Worm (Caenorhabditis elegans) whole organism, L3 larva: ENCODE results near the gene nspg-7.2.

Experiments used
- R02D3.7 ChIP-seq: fragments of 150-350 bp; optimal IDR thresholded peaks from 2 replicates; lab custom pipeline; 2014; ENCODE audit warnings: missing biosample characterization, missing genetic modification characterization
- ZK546.5 ChIP-seq: sonication (generic microtip); optimal IDR thresholded peaks from 2 replicates; lab custom pipeline; 2017; ENCODE audit warnings: missing biosample characterization, missing genetic modification characterization
- aly-2 ChIP-seq: fragments of 150-350 bp; optimal IDR thresholded peaks from 2 replicates; lab custom pipeline; 2014; ENCODE audit warnings: missing biosample characterization, missing genetic modification characterization
- ama-1 ChIP-seq: fragments of 150-350 bp; optimal IDR thresholded peaks from 2 replicates; lab custom pipeline; 2018
- ceh-16 ChIP-seq: sonication (generic microtip); optimal IDR thresholded peaks from 2 replicates; lab custom pipeline; 2017; ENCODE audit warnings: missing biosample characterization, missing genetic modification characterization
- ceh-28 ChIP-seq: fragments of 150-350 bp; optimal IDR thresholded peaks from 2 replicates; lab custom pipeline; 2014; ENCODE audit warnings: missing biosample characterization, missing genetic modification reagents, missing genetic modification characterization
- ceh-82 ChIP-seq: fragments of 150-350 bp; optimal IDR thresholded peaks from 2 replicates; lab custom pipeline; 2014; ENCODE audit warnings: missing biosample characterization, missing genetic modification characterization
- ceh-9 ChIP-seq: sonication (generic microtip); optimal IDR thresholded peaks from 2 replicates; lab custom pipeline; 2018; ENCODE audit warnings: missing biosample characterization, missing genetic modification characterization
- daf-12 ChIP-seq: fragments of 150-350 bp; optimal IDR thresholded peaks from 2 replicates; lab custom pipeline; 2014; ENCODE audit warnings: missing biosample characterization, missing genetic modification reagents, missing genetic modification characterization
- egl-27 ChIP-seq: sonication (generic microtip); optimal IDR thresholded peaks from 4 replicates; lab custom pipeline; 2017; ENCODE audit warnings: missing biosample characterization, missing genetic modification reagents, missing genetic modification characterization
- egl-5 ChIP-seq: fragments of 150-350 bp; optimal IDR thresholded peaks from 2 replicates; lab custom pipeline; 2017; ENCODE audit warnings: missing biosample characterization, missing genetic modification reagents, missing genetic modification characterization, inconsistent platforms
- elt-1 ChIP-seq: fragments of 150-350 bp; optimal IDR thresholded peaks from 2 replicates; lab custom pipeline; 2014; ENCODE audit warnings: missing biosample characterization, missing genetic modification characterization
- elt-2 ChIP-seq: sonication (generic microtip); optimal IDR thresholded peaks from 2 replicates; lab custom pipeline; 2016; ENCODE audit warnings: missing genetic modification reagents, mild to moderate bottlenecking, missing genetic modification characterization, missing compliant biosample characterization
- elt-3 ChIP-seq, 3 experiments: fragments of 150-350 bp in 1 of 3; sonication (generic microtip) in 2 of 3; optimal IDR thresholded peaks; 2 replicates in 2 of 3; 4 replicates in 1 of 3; lab custom pipeline; 2014 to 2017; ENCODE audit warnings: missing biosample characterization in 3 of 3, missing genetic modification characterization in 3 of 3
- eor-1 ChIP-seq, 2 experiments: fragments of 150-350 bp; optimal IDR thresholded peaks; 2 replicates each; lab custom pipeline; 2014 to 2018; ENCODE audit warnings: missing biosample characterization in 2 of 2, missing genetic modification characterization in 2 of 2
- fkh-10 ChIP-seq: sonication (generic microtip); optimal IDR thresholded peaks from 2 replicates; lab custom pipeline; 2017; ENCODE audit warnings: missing biosample characterization, missing genetic modification reagents, missing genetic modification characterization
- fkh-2 ChIP-seq: fragments of 150-350 bp; optimal IDR thresholded peaks from 2 replicates; lab custom pipeline; 2014; ENCODE audit warnings: missing biosample characterization, missing genetic modification reagents, missing genetic modification characterization
- fos-1 ChIP-seq: fragments of 150-350 bp; optimal IDR thresholded peaks from 2 replicates; lab custom pipeline; 2014; ENCODE audit warnings: missing biosample characterization, missing genetic modification characterization
- hmg-11 ChIP-seq: sonication (generic microtip); optimal IDR thresholded peaks from 2 replicates; lab custom pipeline; 2016; ENCODE audit warnings: missing genetic modification characterization, missing compliant biosample characterization
- jun-1 ChIP-seq: fragments of 150-350 bp; optimal IDR thresholded peaks from 2 replicates; lab custom pipeline; 2014; ENCODE audit warnings: missing biosample characterization, missing genetic modification reagents, missing genetic modification characterization
- lin-15B ChIP-seq: fragments of 150-350 bp; optimal IDR thresholded peaks from 2 replicates; lab custom pipeline; 2014; ENCODE audit warnings: missing biosample characterization, missing genetic modification characterization
- lin-39 ChIP-seq: fragments of 150-350 bp; optimal IDR thresholded peaks from 2 replicates; lab custom pipeline; 2018; ENCODE audit warnings: missing biosample characterization, missing genetic modification reagents, missing genetic modification characterization
- lsy-12 ChIP-seq: sonication (generic microtip); optimal IDR thresholded peaks from 2 replicates; lab custom pipeline; 2016; ENCODE audit warnings: mild to moderate bottlenecking, missing genetic modification characterization, missing compliant biosample characterization
- mdl-1 ChIP-seq: fragments of 150-350 bp; optimal IDR thresholded peaks from 2 replicates; lab custom pipeline; 2014; ENCODE audit warnings: missing biosample characterization, missing genetic modification characterization
- mml-1 ChIP-seq: fragments of 150-350 bp; sonication (generic microtip); optimal IDR thresholded peaks from 3 replicates; lab custom pipeline; 2014; ENCODE audit warnings: missing biosample characterization, missing genetic modification characterization
- nfya-1 ChIP-seq: sonication (generic microtip); optimal IDR thresholded peaks from 2 replicates; lab custom pipeline; 2017; ENCODE audit warnings: missing genetic modification characterization, mild to moderate bottlenecking, missing compliant biosample characterization, antibody characterized with exemption, moderate library complexity; ENCODE audit not compliant: insufficient read depth
- nhr-11 ChIP-seq: fragments of 150-350 bp; optimal IDR thresholded peaks from 2 replicates; lab custom pipeline; 2014; ENCODE audit warnings: missing biosample characterization, missing genetic modification characterization
- nhr-12 ChIP-seq: fragments of 150-350 bp; optimal IDR thresholded peaks from 2 replicates; lab custom pipeline; 2014; ENCODE audit warnings: missing biosample characterization, missing genetic modification characterization
- nhr-23 ChIP-seq: fragments of 150-350 bp; optimal IDR thresholded peaks from 2 replicates; lab custom pipeline; 2014; ENCODE audit warnings: missing biosample characterization, missing genetic modification reagents, missing genetic modification characterization
- nhr-237 ChIP-seq: fragments of 150-350 bp; optimal IDR thresholded peaks from 2 replicates; lab custom pipeline; 2014; ENCODE audit warnings: missing biosample characterization, missing genetic modification characterization
- nhr-25 ChIP-seq: sonication (generic microtip); optimal IDR thresholded peaks from 2 replicates; lab custom pipeline; 2017; ENCODE audit warnings: missing biosample characterization, missing genetic modification characterization
- nhr-28 ChIP-seq: fragments of 150-350 bp; optimal IDR thresholded peaks from 2 replicates; lab custom pipeline; 2014; ENCODE audit warnings: missing biosample characterization, missing genetic modification characterization
- nhr-43 ChIP-seq: sonication (generic microtip); optimal IDR thresholded peaks from 2 replicates; lab custom pipeline; 2016; ENCODE audit warnings: mild to moderate bottlenecking, missing genetic modification characterization, missing compliant biosample characterization; ENCODE audit not compliant: poor library complexity, severe bottlenecking
- nhr-67 ChIP-seq: fragments of 150-350 bp; optimal IDR thresholded peaks from 2 replicates; lab custom pipeline; 2014; ENCODE audit warnings: missing biosample characterization, missing genetic modification characterization
- nhr-76 ChIP-seq: fragments of 150-350 bp; sonication (generic microtip); optimal IDR thresholded peaks from 5 replicates; lab custom pipeline; 2014; ENCODE audit warnings: missing biosample characterization, missing genetic modification characterization
- nhr-77 ChIP-seq: fragments of 150-350 bp; optimal IDR thresholded peaks from 2 replicates; lab custom pipeline; 2014; ENCODE audit warnings: missing biosample characterization, missing genetic modification characterization
- pha-4 ChIP-seq: fragments of 150-350 bp; optimal IDR thresholded peaks from 2 replicates; lab custom pipeline; 2014; ENCODE audit warnings: missing biosample characterization, missing genetic modification reagents, missing genetic modification characterization
- pqm-1 ChIP-seq: fragments of 150-350 bp; optimal IDR thresholded peaks from 2 replicates; lab custom pipeline; 2017; ENCODE audit warnings: missing biosample characterization, missing genetic modification characterization, inconsistent platforms
- sea-2 ChIP-seq: fragments of 150-350 bp; sonication (generic microtip); optimal IDR thresholded peaks from 4 replicates; lab custom pipeline; 2014; ENCODE audit warnings: missing biosample characterization, missing genetic modification reagents, missing genetic modification characterization
- skn-1 ChIP-seq: fragments of 150-350 bp; optimal IDR thresholded peaks from 2 replicates; lab custom pipeline; 2014; ENCODE audit warnings: missing biosample characterization, missing genetic modification characterization
- snpc-4 ChIP-seq: fragments of 150-350 bp; optimal IDR thresholded peaks from 2 replicates; lab custom pipeline; 2014; ENCODE audit warnings: missing biosample characterization, missing genetic modification characterization
- tbx-2 ChIP-seq: sonication (generic microtip); optimal IDR thresholded peaks from 2 replicates; lab custom pipeline; 2016; ENCODE audit warnings: mild to moderate bottlenecking, missing genetic modification characterization, missing compliant biosample characterization
- unc-39 ChIP-seq: sonication (generic microtip); optimal IDR thresholded peaks from 4 replicates; lab custom pipeline; 2017; ENCODE audit warnings: missing biosample characterization, missing genetic modification characterization
- unc-62 ChIP-seq: fragments of 150-350 bp; sonication (generic microtip); optimal IDR thresholded peaks from 4 replicates; lab custom pipeline; 2014; ENCODE audit warnings: missing biosample characterization, missing genetic modification reagents, missing genetic modification characterization
- zag-1 ChIP-seq: fragments of 150-350 bp; optimal IDR thresholded peaks from 2 replicates; lab custom pipeline; 2014; ENCODE audit warnings: missing biosample characterization, missing genetic modification characterization
- ztf-11 ChIP-seq: fragments of 150-350 bp; optimal IDR thresholded peaks from 2 replicates; lab custom pipeline; 2014; ENCODE audit warnings: missing biosample characterization, missing genetic modification characterization
- ztf-4 ChIP-seq: fragments of 150-350 bp; optimal IDR thresholded peaks from 2 replicates; lab custom pipeline; 2014; ENCODE audit warnings: missing biosample characterization, missing genetic modification characterization

The nspg-7.2 gene

DNA sequence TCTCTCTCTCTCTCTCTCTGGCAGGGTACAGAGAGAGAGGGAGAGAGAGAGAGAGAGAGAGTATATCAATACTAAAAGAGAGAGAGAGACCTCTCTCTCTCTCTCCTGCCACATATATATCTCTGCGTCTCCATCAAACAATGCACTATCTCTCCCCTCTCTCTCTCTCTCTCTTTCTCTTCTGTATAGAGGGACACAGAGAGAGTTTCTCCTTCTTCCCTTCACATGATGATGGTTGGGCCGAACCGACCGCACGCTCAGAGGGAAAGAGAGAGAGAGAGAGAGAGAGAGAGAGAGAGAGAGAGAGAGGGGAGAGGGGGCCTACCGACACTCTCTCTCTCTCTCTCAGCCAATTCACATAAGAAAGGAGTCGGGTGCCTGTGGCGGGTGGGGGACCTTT is 13.5 kb upstream of the nspg-7.2 start:
- no peak for TF ChIP-seq zag-1 (tag; lab: Kevin White, UChicago)
- no peak for TF ChIP-seq daf-12 (tag; lab: Kevin White, UChicago)
- TF ChIP-seq ama-1 (lab: Kevin White, UChicago): no peak
- TF ChIP-seq elt-3 (tag; optimal IDR thresholded peaks at IDR 0.05; lab: Kevin White, UChicago): no peak
- no peak for TF ChIP-seq elt-1
- no peak for TF ChIP-seq fkh-10 (GFP tag; lab: Kevin White, UChicago)
- TF ChIP-seq ZK546.5 (tag; lab: Kevin White, UChicago): no peak
- peak; percentile 54 for TF ChIP-seq tbx-2 (tag; lab: Kevin White, UChicago)
- TF ChIP-seq egl-27 (tag; lab: Kevin White, UChicago): no peak
- TF ChIP-seq lsy-12 (tag; lab: Kevin White, UChicago): no peak
- no peak for TF ChIP-seq ceh-82 (tag; lab: Kevin White, UChicago)
- no peak for TF ChIP-seq ceh-16 (tag; lab: Kevin White, UChicago)
- TF ChIP-seq unc-62 (GFP tag; lab: Kevin White, UChicago): no peak
- TF ChIP-seq nhr-11 (tag; lab: Kevin White, UChicago): no peak
- no peak for TF ChIP-seq fkh-2 (tag; lab: Kevin White, UChicago)
- no peak for TF ChIP-seq mdl-1 (tag; lab: Kevin White, UChicago)
- TF ChIP-seq nhr-23: peak; percentile 61
- TF ChIP-seq lin-39 (tag; lab: Kevin White, UChicago): no peak
- peak; percentile 47 for TF ChIP-seq hmg-11 (tag; lab: Kevin White, UChicago)
- no peak for TF ChIP-seq nhr-67 (tag; lab: Kevin White, UChicago)
- no peak for TF ChIP-seq ztf-4
- no peak for TF ChIP-seq nhr-43 (tag; lab: Kevin White, UChicago)
- no peak for TF ChIP-seq unc-39
- TF ChIP-seq jun-1 (tag; lab: Kevin White, UChicago): no peak
- no peak for TF ChIP-seq egl-5 (tag; lab: Kevin White, UChicago)
- TF ChIP-seq skn-1: no peak
- no peak for TF ChIP-seq fos-1 (tag; lab: Kevin White, UChicago)
- TF ChIP-seq pqm-1 (tag; lab: Kevin White, UChicago): peak; percentile 27
- peak; percentile 71 for TF ChIP-seq elt-2 (tag; lab: Kevin White, UChicago)
- no peak for TF ChIP-seq ceh-9 (tag; lab: Kevin White, UChicago)
- no peak for TF ChIP-seq nhr-25 (tag; lab: Kevin White, UChicago)
- peak; percentile 26 for TF ChIP-seq snpc-4 (tag; lab: Kevin White, UChicago)
- peak; percentile 66 for TF ChIP-seq pha-4 (tag; lab: Kevin White, UChicago)
- TF ChIP-seq nhr-12 (tag; lab: Kevin White, UChicago): no peak
- TF ChIP-seq R02D3.7 (tag; lab: Kevin White, UChicago): peak; percentile 31
- TF ChIP-seq sea-2 (GFP tag; lab: Kevin White, UChicago): no peak
- TF ChIP-seq ceh-28: peak; percentile 53
- no peak for TF ChIP-seq nhr-28 (tag; lab: Kevin White, UChicago)
- no peak for TF ChIP-seq mml-1 (tag; lab: Kevin White, UChicago)
- no peak for TF ChIP-seq lin-15B (tag; lab: Kevin White, UChicago)
- TF ChIP-seq nhr-76 (tag; lab: Kevin White, UChicago): no peak
- no peak for TF ChIP-seq eor-1 (tag; optimal IDR thresholded peaks at IDR 0.05; lab: Kevin White, UChicago)
- no peak for TF ChIP-seq nhr-77 (tag; lab: Kevin White, UChicago)
- no peak for TF ChIP-seq aly-2 (tag; lab: Kevin White, UChicago)
- no peak for TF ChIP-seq ztf-11
- TF ChIP-seq nfya-1 (tag; lab: Kevin White, UChicago): peak; percentile 65
- TF ChIP-seq nhr-237: no peak
- TF ChIP-seq, all 47 proteins: peak for 10
